Fruit fly (Drosophila melanogaster) whole organism, prepupa: ENCODE measurements around the gene CG4362.

Experiments
- CG10631 ChIP-seq: fragments of 200-800 bp; sonication (Bioruptor generic); optimal IDR thresholded peaks from 2 replicates; lab custom pipeline; 2016; ENCODE audit warnings: missing biosample characterization, missing genetic modification characterization
- CG10669 ChIP-seq: fragments of 200-800 bp; sonication (Bioruptor generic); optimal IDR thresholded peaks from 3 replicates; lab custom pipeline; 2018; ENCODE audit warnings: missing biosample characterization, mild to moderate bottlenecking, missing genetic modification characterization, moderate library complexity
- CG11294 ChIP-seq: fragments of 200-800 bp; sonication (Bioruptor generic); IDR thresholded peaks from 2 replicates; pipeline ENCODE4 v1.3.6; 2022; ENCODE audit warnings: missing biosample characterization, missing genetic modification characterization
- CG11762 ChIP-seq: fragments of 200-800 bp; sonication (Bioruptor generic); optimal IDR thresholded peaks from 3 replicates; lab custom pipeline; 2016; ENCODE audit warnings: missing biosample characterization, missing genetic modification characterization; ENCODE audit not compliant: insufficient read depth
- CG11902 ChIP-seq: fragments of 200-800 bp; sonication (Bioruptor generic); optimal IDR thresholded peaks from 3 replicates; lab custom pipeline; 2016; ENCODE audit warnings: missing biosample characterization, missing genetic modification characterization
- CG1621 ChIP-seq: fragments of 200-800 bp; sonication (Bioruptor generic); optimal IDR thresholded peaks from 3 replicates; lab custom pipeline; 2018; ENCODE audit warnings: missing biosample characterization, mild to moderate bottlenecking, missing genetic modification characterization
- CG3032 ChIP-seq: fragments of 200-800 bp; optimal IDR thresholded peaks from 2 replicates; lab custom pipeline; 2019; ENCODE audit warnings: missing biosample characterization, mild to moderate bottlenecking, missing genetic modification characterization, moderate library complexity
- CG31627 ChIP-seq: fragments of 200-800 bp; sonication (Bioruptor generic); optimal IDR thresholded peaks from 3 replicates; lab custom pipeline; 2016; ENCODE audit warnings: missing biosample characterization, missing genetic modification characterization
- CG32006 ChIP-seq: fragments of 200-800 bp; sonication (Bioruptor generic); optimal IDR thresholded peaks from 3 replicates; lab custom pipeline; 2017; ENCODE audit warnings: missing biosample characterization, mild to moderate bottlenecking, missing genetic modification characterization
- CG34406 ChIP-seq: fragments of 200-800 bp; sonication (Bioruptor generic); optimal IDR thresholded peaks from 3 replicates; lab custom pipeline; 2016; ENCODE audit warnings: missing biosample characterization, missing genetic modification characterization
- CG3919 ChIP-seq: fragments of 200-800 bp; sonication (Bioruptor generic); optimal IDR thresholded peaks from 3 replicates; lab custom pipeline; 2016; ENCODE audit warnings: missing biosample characterization, missing genetic modification characterization
- CG6163 ChIP-seq: fragments of 200-800 bp; sonication (Bioruptor generic); IDR thresholded peaks from 3 replicates; pipeline ENCODE4 v1.3.6; 2022; ENCODE audit warnings: missing biosample characterization, missing genetic modification characterization
- CG6276 ChIP-seq: fragments of 200-800 bp; sonication (Bioruptor generic); optimal IDR thresholded peaks from 2 replicates; lab custom pipeline; 2017; ENCODE audit warnings: missing biosample characterization, mild to moderate bottlenecking, missing genetic modification characterization
- CG6792 ChIP-seq: fragments of 200-800 bp; sonication (Bioruptor generic); optimal IDR thresholded peaks from 3 replicates; lab custom pipeline; 2016; ENCODE audit warnings: missing biosample characterization, missing genetic modification characterization
- CG6808 ChIP-seq: fragments of 200-800 bp; sonication (Bioruptor generic); optimal IDR thresholded peaks from 3 replicates; lab custom pipeline; 2017; ENCODE audit warnings: missing biosample characterization, missing genetic modification characterization, mild to moderate bottlenecking, moderate library complexity, missing genetic modification reagents
- CG6854 ChIP-seq: fragments of 200-800 bp; sonication (Bioruptor generic); optimal IDR thresholded peaks from 2 replicates; lab custom pipeline; 2017; ENCODE audit warnings: missing biosample characterization, mild to moderate bottlenecking, missing genetic modification characterization
- CG7368 ChIP-seq: fragments of 200-800 bp; sonication (Bioruptor generic); optimal IDR thresholded peaks from 3 replicates; lab custom pipeline; 2016; ENCODE audit warnings: missing biosample characterization, missing genetic modification characterization
- CG8319 ChIP-seq: fragments of 200-800 bp; sonication (Bioruptor generic); optimal IDR thresholded peaks from 3 replicates; lab custom pipeline; 2016; ENCODE audit warnings: missing biosample characterization, missing genetic modification characterization
- CG9139 ChIP-seq: fragments of 200-800 bp; sonication (Bioruptor generic); optimal IDR thresholded peaks from 3 replicates; lab custom pipeline; 2017; ENCODE audit warnings: missing biosample characterization, mild to moderate bottlenecking, missing genetic modification characterization
- Eip75B ChIP-seq: fragments of 200-800 bp; sonication (Bioruptor generic); optimal IDR thresholded peaks from 3 replicates; lab custom pipeline; 2016; ENCODE audit warnings: missing biosample characterization, missing genetic modification characterization
- Eip78C ChIP-seq: fragments of 200-800 bp; sonication (Bioruptor generic); peaks from one replicate; lab custom pipeline; 2016; ENCODE audit warnings: missing biosample characterization, missing genetic modification characterization
- Eip93F ChIP-seq: fragments of 200-800 bp; sonication (Bioruptor generic); optimal IDR thresholded peaks from 2 replicates; lab custom pipeline; 2016; ENCODE audit warnings: missing biosample characterization, mild to moderate bottlenecking, missing genetic modification characterization
- Ets96B ChIP-seq: fragments of 200-800 bp; optimal IDR thresholded peaks from 2 replicates; lab custom pipeline; 2019; ENCODE audit warnings: missing biosample characterization, mild to moderate bottlenecking, missing genetic modification characterization, moderate library complexity
- Gug ChIP-seq: fragments of 200-800 bp; sonication (Bioruptor generic); IDR thresholded peaks from 2 replicates; pipeline ENCODE4 v1.3.6; 2022; ENCODE audit warnings: missing biosample characterization, missing genetic modification characterization
- Hr39 ChIP-seq: fragments of 200-800 bp; sonication (Bioruptor generic); optimal IDR thresholded peaks from 2 replicates; lab custom pipeline; 2016; ENCODE audit warnings: missing biosample characterization, missing genetic modification characterization
- Hr4 ChIP-seq: fragments of 200-800 bp; sonication (Bioruptor generic); optimal IDR thresholded peaks from 3 replicates; lab custom pipeline; 2016; ENCODE audit warnings: missing biosample characterization, missing genetic modification characterization
- Met ChIP-seq: fragments of 200-800 bp; sonication (Bioruptor generic); optimal IDR thresholded peaks from 3 replicates; lab custom pipeline; 2016; ENCODE audit warnings: missing biosample characterization, missing genetic modification characterization
- OdsH ChIP-seq: fragments of 200-800 bp; sonication (Bioruptor generic); optimal IDR thresholded peaks from 3 replicates; lab custom pipeline; 2016; ENCODE audit warnings: missing biosample characterization, missing genetic modification characterization
- Smox ChIP-seq: fragments of 200-800 bp; sonication (Bioruptor generic); optimal IDR thresholded peaks from 3 replicates; lab custom pipeline; 2016; ENCODE audit warnings: missing biosample characterization, missing genetic modification characterization
- Sox102F ChIP-seq: fragments of 200-800 bp; sonication (Bioruptor generic); optimal IDR thresholded peaks from 2 replicates; lab custom pipeline; 2016; ENCODE audit warnings: missing biosample characterization, mild to moderate bottlenecking, missing genetic modification characterization
- Sox14 ChIP-seq: fragments of 200-800 bp; sonication (Bioruptor generic); optimal IDR thresholded peaks from 3 replicates; lab custom pipeline; 2016; ENCODE audit warnings: missing biosample characterization, missing genetic modification characterization
- Sox15 ChIP-seq: fragments of 200-800 bp; sonication (Bioruptor generic); optimal IDR thresholded peaks from 3 replicates; lab custom pipeline; 2016; ENCODE audit warnings: missing biosample characterization, missing genetic modification characterization
- dac ChIP-seq: fragments of 200-800 bp; sonication (Bioruptor generic); optimal IDR thresholded peaks from 2 replicates; lab custom pipeline; 2017; ENCODE audit warnings: missing biosample characterization, mild to moderate bottlenecking, missing genetic modification characterization
- dsx ChIP-seq: fragments of 200-800 bp; optimal IDR thresholded peaks from 3 replicates; lab custom pipeline; 2019; ENCODE audit warnings: missing biosample characterization, mild to moderate bottlenecking, missing genetic modification characterization, moderate library complexity; ENCODE audit not compliant: poor library complexity, severe bottlenecking
- eg ChIP-seq: fragments of 200-800 bp; sonication (Bioruptor generic); IDR thresholded peaks from 3 replicates; pipeline ENCODE4 v1.3.6; 2022; ENCODE audit warnings: missing biosample characterization, missing genetic modification characterization
- esn ChIP-seq: fragments of 200-800 bp; sonication (Bioruptor generic); optimal IDR thresholded peaks from 2 replicates; lab custom pipeline; 2016; ENCODE audit warnings: missing biosample characterization, mild to moderate bottlenecking, missing genetic modification characterization, moderate library complexity
- fd59A ChIP-seq: fragments of 200-800 bp; sonication (Bioruptor generic); optimal IDR thresholded peaks from 2 replicates; lab custom pipeline; 2017; ENCODE audit warnings: missing biosample characterization, mild to moderate bottlenecking, missing genetic modification characterization, missing genetic modification reagents
- fd85E ChIP-seq: fragments of 200-800 bp; sonication (Bioruptor generic); optimal IDR thresholded peaks from 3 replicates; lab custom pipeline; 2016; ENCODE audit warnings: missing biosample characterization, missing genetic modification characterization
- fkh ChIP-seq: fragments of 200-800 bp; sonication (Bioruptor generic); optimal IDR thresholded peaks from 3 replicates; lab custom pipeline; 2017; ENCODE audit warnings: missing biosample characterization, mild to moderate bottlenecking, missing genetic modification characterization, moderate library complexity
- lz ChIP-seq: fragments of 200-800 bp; sonication (Bioruptor generic); optimal IDR thresholded peaks from 3 replicates; lab custom pipeline; 2016; ENCODE audit warnings: missing biosample characterization, missing genetic modification characterization
- net ChIP-seq: fragments of 200-800 bp; sonication (Bioruptor generic); optimal IDR thresholded peaks from 3 replicates; lab custom pipeline; 2016; ENCODE audit warnings: missing biosample characterization, missing genetic modification characterization
- pdm3 ChIP-seq: fragments of 200-800 bp; sonication (Bioruptor generic); optimal IDR thresholded peaks from 3 replicates; lab custom pipeline; 2016; ENCODE audit warnings: missing biosample characterization, missing genetic modification characterization
- spab ChIP-seq: fragments of 200-800 bp; sonication (Bioruptor generic); optimal IDR thresholded peaks from 2 replicates; lab custom pipeline; 2017; ENCODE audit warnings: missing biosample characterization, mild to moderate bottlenecking, missing genetic modification characterization, missing genetic modification reagents
- svp ChIP-seq: fragments of 200-800 bp; sonication (Bioruptor generic); peaks from one replicate; lab custom pipeline; 2016; ENCODE audit warnings: missing biosample characterization, missing genetic modification characterization
- topi ChIP-seq: fragments of 200-800 bp; sonication (Bioruptor generic); optimal IDR thresholded peaks from 3 replicates; lab custom pipeline; 2016; ENCODE audit warnings: missing biosample characterization, missing genetic modification characterization
- vri ChIP-seq: fragments of 200-800 bp; sonication (Bioruptor generic); optimal IDR thresholded peaks from 3 replicates; lab custom pipeline; 2016; ENCODE audit warnings: missing biosample characterization, mild to moderate bottlenecking, missing genetic modification characterization

The CG4362 gene

DNA sequence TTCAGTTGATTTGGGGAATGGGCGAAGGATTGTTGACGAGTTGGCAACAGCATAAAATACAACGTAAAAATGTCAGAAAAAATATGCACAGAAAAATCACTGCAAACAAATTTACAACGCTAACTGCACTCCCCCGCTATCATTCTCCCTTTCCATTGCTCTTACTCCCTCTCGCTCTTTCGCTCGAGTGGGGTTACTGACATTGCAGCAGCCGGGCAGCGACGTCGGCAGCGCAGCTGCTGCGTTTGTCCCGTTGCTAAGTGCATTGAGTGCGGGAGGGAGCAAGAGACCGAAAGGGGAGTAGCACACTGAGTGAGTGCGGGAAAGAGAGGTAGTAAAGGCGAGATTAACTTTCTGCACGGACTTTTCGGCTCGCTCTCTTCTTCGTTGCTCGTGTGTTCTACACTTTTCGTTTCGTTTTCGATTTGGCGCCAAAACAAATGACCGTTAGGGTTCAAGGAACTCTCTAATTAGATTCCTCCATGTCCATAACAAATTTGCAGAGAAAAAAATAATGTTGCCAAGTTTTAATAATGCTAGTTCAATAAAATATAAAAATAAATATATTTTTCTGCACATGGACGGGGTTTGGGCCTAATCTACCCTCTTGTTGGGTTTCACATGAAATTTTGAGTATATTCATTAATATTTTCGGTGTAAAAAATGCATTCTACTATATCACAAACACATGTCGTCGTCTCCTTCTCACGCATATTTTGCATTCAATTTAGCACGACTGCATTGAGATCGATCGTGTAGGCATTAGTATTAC is 23.0 kb downstream of the CG4362 start (continued):
- TF ChIP-seq fd59A (GFP tag; lab: Kevin White, UChicago) = peak; percentile 20
- TF ChIP-seq vri (GFP tag; lab: Kevin White, UChicago) = peak; percentile 10
- TF ChIP-seq CG11762 (GFP tag; lab: Kevin White, UChicago) = peak; percentile 19
- peak; percentile 90 for TF ChIP-seq Eip78C (GFP tag; lab: Kevin White, UChicago)
- TF ChIP-seq pdm3 (GFP tag; lab: Kevin White, UChicago) = peak; percentile 62
- no peak for TF ChIP-seq dsx
- peak; percentile 22 for TF ChIP-seq spab (GFP tag; lab: Kevin White, UChicago)
- TF ChIP-seq CG11902 (GFP tag; lab: Kevin White, UChicago) = peak; percentile 11
- TF ChIP-seq CG31627 (GFP tag; lab: Kevin White, UChicago) = peak; percentile 32
- TF ChIP-seq lz (GFP tag; lab: Kevin White, UChicago) = peak; percentile 42
- peak; percentile 55 for TF ChIP-seq CG10669
- TF ChIP-seq CG6792 (GFP tag; lab: Kevin White, UChicago) = peak; percentile 15
- TF ChIP-seq OdsH (GFP tag; lab: Kevin White, UChicago) = peak; percentile 74
- peak; percentile 45 for TF ChIP-seq CG11294 (GFP tag; lab: Robert Waterston, UW)
- TF ChIP-seq Sox102F (GFP tag; lab: Kevin White, UChicago) = peak; percentile 64
- TF ChIP-seq Met (GFP tag; lab: Kevin White, UChicago) = peak; percentile 67
- peak; percentile 52 for TF ChIP-seq Eip75B
- peak; percentile 80 for TF ChIP-seq CG6163 (GFP tag; lab: Robert Waterston, UW)

DNA sequence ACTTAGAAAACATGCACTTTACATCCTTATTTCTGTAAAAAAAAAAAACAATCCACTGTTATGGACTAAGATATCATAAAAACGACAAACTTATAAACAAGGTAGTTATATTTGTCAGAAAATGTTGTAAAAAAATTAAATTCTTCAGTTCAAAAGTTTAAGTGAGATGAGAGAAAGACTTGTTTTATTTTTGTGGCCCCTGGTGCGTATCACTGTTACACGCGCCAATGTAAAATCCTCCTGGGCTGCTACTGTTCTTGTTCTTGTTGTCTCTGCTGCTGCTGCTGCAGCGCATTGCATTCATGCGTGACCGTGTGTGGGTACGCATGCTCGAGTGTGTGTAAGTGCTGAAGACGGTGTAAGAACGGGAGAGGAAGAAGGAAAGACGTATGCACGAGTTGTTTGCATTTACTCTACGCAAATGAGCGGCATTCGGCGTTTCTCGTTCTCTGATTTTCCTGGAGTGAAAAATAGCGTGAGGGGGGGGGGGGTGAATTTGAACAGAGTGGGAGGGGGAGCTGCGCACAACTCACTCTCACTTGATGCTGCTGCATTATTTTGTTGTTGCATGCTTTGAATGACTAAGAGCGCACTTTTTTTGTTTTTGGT is 23.7 kb downstream of the CG4362 start:
- TF ChIP-seq CG34406 (peak; percentile 9), Eip78C (GFP tag; lab: Kevin White, UChicago) (peak; percentile 82), CG32006 (GFP tag; lab: Kevin White, UChicago) (peak; percentile 60), esn (peak; percentile 70), Hr4 (GFP tag; lab: Kevin White, UChicago) (peak; percentile 24), CG7368 (no peak), Ets96B (no peak), eg (GFP tag; lab: Robert Waterston, UW) (peak; percentile 12; the same call in 1 of the 3 replicates), vri (GFP tag; lab: Kevin White, UChicago) (no peak), Hr39 (GFP tag; lab: Kevin White, UChicago) (no peak), Sox102F (GFP tag; lab: Kevin White, UChicago) (no peak), Met (GFP tag; lab: Kevin White, UChicago) (peak; percentile 16), fkh (no peak), CG3919 (GFP tag; lab: Kevin White, UChicago) (no peak), dac (GFP tag; lab: Kevin White, UChicago) (no peak), net (GFP tag; lab: Kevin White, UChicago) (no peak), CG6808 (GFP tag; lab: Kevin White, UChicago) (peak; percentile 20), pdm3 (GFP tag; lab: Kevin White, UChicago) (no peak), CG9139 (GFP tag; lab: Kevin White, UChicago) (peak; percentile 14), Gug (no peak), Eip93F (GFP tag; lab: Kevin White, UChicago) (no peak), Sox14 (GFP tag; lab: Kevin White, UChicago) (peak; percentile 12), topi (GFP tag; lab: Kevin White, UChicago) (peak; percentile 13), Smox (GFP tag; lab: Kevin White, UChicago) (peak; percentile 7), CG8319 (no peak), CG10631 (GFP tag; lab: Kevin White, UChicago) (peak; percentile 43), svp (GFP tag; lab: Kevin White, UChicago) (peak; percentile 58), CG6854 (no peak), fd59A (GFP tag; lab: Kevin White, UChicago) (no peak), fd85E (GFP tag; lab: Kevin White, UChicago) (no peak), CG6792 (GFP tag; lab: Kevin White, UChicago) (no peak), spab (GFP tag; lab: Kevin White, UChicago) (peak; percentile 22), Eip75B (peak; percentile 26), CG3032 (tag; lab: Kevin White, UChicago) (no peak), CG1621 (no peak), CG6276 (GFP tag; lab: Kevin White, UChicago) (no peak), Sox15 (GFP tag; lab: Kevin White, UChicago) (no peak), CG11902 (GFP tag; lab: Kevin White, UChicago) (no peak)
